Worm (Caenorhabditis elegans) whole organism, young adult: ENCODE measurements around the gene K09F6.6.

ENCODE experiments used
- B0019.2 ChIP-seq: fragments of 200-800 bp; sonication (Bioruptor generic); conservative IDR thresholded peaks from 2 replicates; pipeline ENCODE4 v1.3.6; 2022; ENCODE audit warnings: missing genetic modification reagents, missing genetic modification characterization, missing compliant biosample characterization
- B0035.1 ChIP-seq: sonication (generic microtip); optimal IDR thresholded peaks from 2 replicates; lab custom pipeline; 2016; ENCODE audit warnings: missing genetic modification characterization, mild to moderate bottlenecking, missing compliant biosample characterization, missing genotype, missing genetic modification reagents
- F10E7.11 ChIP-seq: sonication (generic microtip); optimal IDR thresholded peaks from 2 replicates; lab custom pipeline; 2017; ENCODE audit warnings: mild to moderate bottlenecking, missing genetic modification characterization, moderate library complexity, missing compliant biosample characterization
- F57A8.1 ChIP-seq: fragments of 200-800 bp; sonication (Bioruptor generic); optimal IDR thresholded peaks from 2 replicates; lab custom pipeline; 2018; ENCODE audit warnings: mild to moderate bottlenecking, missing genetic modification characterization, moderate library complexity, missing compliant biosample characterization
- K12H6.12 ChIP-seq: fragments of 200-800 bp; sonication (Bioruptor generic); optimal IDR thresholded peaks from 2 replicates; lab custom pipeline; 2018; ENCODE audit warnings: mild to moderate bottlenecking, missing genetic modification characterization, missing compliant biosample characterization
- T07F8.4 ChIP-seq: sonication (generic microtip); optimal IDR thresholded peaks from 2 replicates; lab custom pipeline; 2016; ENCODE audit warnings: mild to moderate bottlenecking, missing genetic modification characterization, moderate library complexity, missing compliant biosample characterization
- Y56A3A.18 ChIP-seq: fragments of 200-800 bp; sonication (Bioruptor generic); IDR thresholded peaks from 2 replicates; pipeline ENCODE4 v1.3.6; 2022; ENCODE audit warnings: missing genetic modification reagents, missing genetic modification characterization, missing compliant biosample characterization
- akir-1 ChIP-seq: fragments of 200-800 bp; sonication (Bioruptor generic); optimal IDR thresholded peaks from 2 replicates; lab custom pipeline; 2018; ENCODE audit warnings: mild to moderate bottlenecking, missing genetic modification characterization, moderate library complexity, missing compliant biosample characterization
- ama-1 ChIP-seq, 3 experiments: fragments of 150-350 bp in 1 of 3; sonication (generic microtip) in 2 of 3; optimal IDR thresholded peaks; 2 replicates each; lab custom pipeline; 2014 to 2018; ENCODE audit warnings: missing biosample characterization in 2 of 3, missing genetic modification characterization in 2 of 3, missing genetic modification reagents in 2 of 3
- attf-5 ChIP-seq: fragments of 200-800 bp; sonication (Bioruptor generic); optimal IDR thresholded peaks from 2 replicates; lab custom pipeline; 2018; ENCODE audit warnings: mild to moderate bottlenecking, missing genetic modification characterization, missing compliant biosample characterization
- cebp-1 ChIP-seq, 2 experiments: fragments of 200-800 bp in 1 of 2; sonication (Bioruptor generic) in 1 of 2; sonication (generic microtip) in 1 of 2; IDR thresholded peaks in 1 of 2; optimal IDR thresholded peaks in 1 of 2; 2 replicates each; pipeline versions ENCODE4 v1.3.6 to Lab custom; 2017 to 2022; ENCODE audit warnings: missing compliant biosample characterization in 2 of 2, missing genetic modification characterization in 2 of 2, mild to moderate bottlenecking in 1 of 2, missing genetic modification reagents in 1 of 2, moderate library complexity in 1 of 2
- egl-44 ChIP-seq: fragments of 200-800 bp; sonication (Bioruptor generic); IDR thresholded peaks from 2 replicates; pipeline ENCODE4 v1.3.6; 2022; ENCODE audit warnings: missing genetic modification reagents, missing genetic modification characterization, missing compliant biosample characterization
- egrh-3 ChIP-seq: fragments of 200-800 bp; sonication (Bioruptor generic); IDR thresholded peaks from 2 replicates; pipeline ENCODE4 v1.3.6; 2022; ENCODE audit warnings: missing genetic modification reagents, missing genetic modification characterization, missing compliant biosample characterization
- fkh-3 ChIP-seq: sonication (generic microtip); optimal IDR thresholded peaks from 2 replicates; lab custom pipeline; 2016; ENCODE audit warnings: mild to moderate bottlenecking, missing genetic modification characterization, missing compliant biosample characterization
- him-1 ChIP-seq: sonication (generic microtip); optimal IDR thresholded peaks from 2 replicates; lab custom pipeline; 2016; ENCODE audit warnings: missing genotype, missing genetic modification reagents, missing genetic modification characterization, missing compliant biosample characterization
- hrde-1 ChIP-seq: sonication (generic microtip); optimal IDR thresholded peaks from 2 replicates; lab custom pipeline; 2016; ENCODE audit warnings: missing genetic modification characterization, mild to moderate bottlenecking, missing compliant biosample characterization, moderate library complexity, missing genotype, missing genetic modification reagents, borderline replicate concordance
- mcd-1 ChIP-seq: fragments of 200-800 bp; sonication (Bioruptor generic); IDR thresholded peaks from 2 replicates; pipeline ENCODE4 v1.3.6; 2022; ENCODE audit warnings: missing genetic modification reagents, missing genetic modification characterization, missing compliant biosample characterization
- mes-4 ChIP-seq: sonication (generic microtip); optimal IDR thresholded peaks from 2 replicates; lab custom pipeline; 2016; ENCODE audit warnings: missing genotype, missing genetic modification characterization, missing compliant biosample characterization
- nfya-2 ChIP-seq: fragments of 200-800 bp; sonication (Bioruptor generic); IDR thresholded peaks from 2 replicates; pipeline ENCODE4 v1.3.6; 2022; ENCODE audit warnings: missing genetic modification reagents, missing genetic modification characterization, missing compliant biosample characterization
- nhr-179 ChIP-seq: sonication (generic microtip); optimal IDR thresholded peaks from 2 replicates; lab custom pipeline; 2016; ENCODE audit warnings: mild to moderate bottlenecking, missing genetic modification characterization, missing compliant biosample characterization
- nhr-27 ChIP-seq: fragments of 200-800 bp; sonication (Bioruptor generic); optimal IDR thresholded peaks from 2 replicates; lab custom pipeline; 2018; ENCODE audit warnings: mild to moderate bottlenecking, missing genetic modification characterization, moderate library complexity, missing compliant biosample characterization
- nhr-80 ChIP-seq: sonication (generic microtip); optimal IDR thresholded peaks from 2 replicates; lab custom pipeline; 2016; ENCODE audit warnings: missing genetic modification characterization, missing compliant biosample characterization
- pbrm-1 ChIP-seq: fragments of 200-800 bp; sonication (Bioruptor generic); IDR thresholded peaks from 2 replicates; pipeline ENCODE4 v1.3.6; 2022; ENCODE audit warnings: missing genetic modification reagents, missing genetic modification characterization, missing compliant biosample characterization
- sdz-38 ChIP-seq: sonication (generic microtip); optimal IDR thresholded peaks from 2 replicates; lab custom pipeline; 2016; ENCODE audit warnings: missing genotype, missing genetic modification characterization, missing compliant biosample characterization
- snpc-1.1 ChIP-seq: sonication (generic microtip); optimal IDR thresholded peaks from 2 replicates; lab custom pipeline; 2017; ENCODE audit warnings: missing genetic modification characterization, mild to moderate bottlenecking, missing compliant biosample characterization, antibody characterized with exemption, moderate library complexity, missing genotype, missing genetic modification reagents; ENCODE audit not compliant: insufficient read depth

Gene K09F6.6

ce11 chrII:2302330-2302729, 23.2 kb upstream of the K09F6.6 start, which contains the start of gene B0281.6 (continued):
- no peak for TF ChIP-seq Y56A3A.18 (GFP tag; lab: Robert Waterston, UW)

DNA sequence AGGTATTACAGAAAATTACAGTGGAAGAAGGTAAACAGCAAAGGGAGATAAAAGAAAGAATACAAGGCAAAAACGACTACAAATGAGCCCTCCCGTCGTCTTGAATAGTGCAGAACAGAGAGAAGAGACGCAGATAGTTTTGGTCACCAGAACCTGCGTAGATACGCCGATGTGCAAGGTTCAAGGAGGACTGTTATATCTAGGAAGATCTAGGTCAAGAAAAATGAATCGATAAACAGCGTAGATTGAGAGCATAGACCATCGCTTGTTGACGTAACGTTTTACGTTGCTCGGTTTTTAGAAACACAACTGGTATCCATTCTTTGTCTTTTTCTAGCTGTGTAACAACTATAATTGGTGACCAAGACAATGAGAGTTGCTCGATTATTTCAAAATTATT, 21.8 kb upstream of the K09F6.6 start, which contains the start of gene B0281.5:
TSS of gene B0281.5 (minus strand) at position 101 of the 400 bp plus-strand sequence.
- TF ChIP-seq egrh-3 (GFP tag; lab: Robert Waterston, UW) (no peak), fkh-3 (tag; lab: Kevin White, UChicago) (no peak), pbrm-1 (no peak), him-1 (tag; lab: Kevin White, UChicago) (no peak)

DNA sequence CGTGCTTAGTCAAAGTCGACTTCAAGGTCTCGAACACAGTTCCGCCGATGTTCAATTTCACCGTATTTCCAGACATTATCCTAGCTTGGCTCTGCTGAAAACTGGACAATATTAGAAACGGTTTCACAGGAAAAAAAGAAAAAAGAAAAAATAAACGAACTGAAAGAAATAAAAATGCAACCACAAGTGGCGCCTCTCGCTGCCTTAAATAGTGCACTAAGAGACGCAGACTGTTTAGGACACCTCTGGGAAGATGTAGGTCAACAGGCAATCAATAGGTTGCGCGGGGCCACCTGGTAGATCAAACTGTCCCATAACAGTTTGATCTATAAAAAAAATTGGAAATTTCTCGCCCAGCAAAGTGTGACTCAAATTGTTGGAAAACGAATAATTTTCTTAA, 19.6 kb upstream of the K09F6.6 start, which contains the start of gene B0281.4:
TSS of gene B0281.4 (minus strand) at position 101 of the 400 bp plus-strand sequence.
- TF ChIP-seq ama-1 (optimal IDR thresholded peaks at IDR 0.05; lab: Kevin White, UChicago), result no peak
- no peak for TF ChIP-seq ama-1 (GFP tag; optimal IDR thresholded peaks at IDR 0.05; lab: Kevin White, UChicago)
- TF ChIP-seq nhr-27 (tag; lab: Kevin White, UChicago), result no peak
- TF ChIP-seq hrde-1 (tag; lab: Kevin White, UChicago), result no peak
- TF ChIP-seq F10E7.11, result no peak
- no peak for TF ChIP-seq snpc-1.1 (tag; lab: Kevin White, UChicago)
- no peak for TF ChIP-seq akir-1 (GFP tag; lab: Kevin White, UChicago)
- no peak for TF ChIP-seq sdz-38 (tag; lab: Kevin White, UChicago)
- TF ChIP-seq nfya-2, result no peak

DNA sequence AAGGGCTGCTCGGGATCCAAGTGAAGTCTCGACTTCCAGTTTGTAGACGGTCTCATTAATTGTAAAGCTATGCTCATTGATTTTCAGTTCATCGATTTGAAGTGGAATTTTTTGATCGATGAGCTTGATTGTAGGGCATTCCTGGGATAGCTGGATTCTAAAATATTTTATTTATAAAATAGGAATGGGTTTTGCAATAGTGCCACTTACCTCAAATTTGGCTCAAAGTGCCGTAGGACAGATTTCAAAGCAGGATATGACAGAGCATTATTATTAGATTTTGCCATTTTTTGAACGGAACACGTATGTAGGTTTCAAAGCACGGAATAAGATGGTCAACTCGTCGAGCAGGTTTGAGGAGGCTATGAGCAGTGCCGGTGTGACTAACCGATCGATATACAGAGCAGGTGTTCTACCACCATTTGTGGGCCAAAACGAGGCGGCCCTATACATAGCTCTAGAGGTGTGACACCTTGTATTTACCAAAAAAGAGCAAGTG, 16.8 kb upstream of the K09F6.6 start, which contains the start of gene fbxc-25:
TSS of gene fbxc-25 (minus strand) at position 449 of the 499 bp plus-strand sequence.
- TF ChIP-seq B0019.2 (GFP tag; lab: Robert Waterston, UW), result no peak
- TF ChIP-seq nhr-179 (tag; lab: Kevin White, UChicago), result no peak
- no peak for TF ChIP-seq mes-4

DNA sequence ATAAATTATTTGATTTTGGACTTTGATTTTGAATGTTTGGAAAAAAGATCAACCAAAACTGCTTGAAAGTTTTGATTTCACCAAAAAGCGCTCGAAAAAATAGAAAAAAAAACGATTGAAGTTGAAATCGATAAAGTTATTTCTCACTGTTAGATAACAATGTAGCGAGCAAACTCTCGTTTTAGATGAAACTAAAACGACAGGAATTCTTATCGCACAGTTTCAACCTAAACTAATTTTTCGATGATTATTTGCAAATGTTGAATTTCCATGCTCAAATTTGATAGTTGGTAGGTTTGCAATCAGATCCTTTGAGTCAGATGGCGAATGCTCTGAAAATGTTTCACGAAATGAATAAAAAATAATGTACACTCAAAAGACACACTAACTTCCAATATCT, 13.4 kb upstream of the K09F6.6 start:
- TF ChIP-seq F57A8.1 (GFP tag; lab: Kevin White, UChicago), result no peak
- no peak for TF ChIP-seq B0035.1
- no peak for TF ChIP-seq egl-44 (GFP tag; lab: Robert Waterston, UW)
- peak; percentile 48 for TF ChIP-seq nhr-80

DNA sequence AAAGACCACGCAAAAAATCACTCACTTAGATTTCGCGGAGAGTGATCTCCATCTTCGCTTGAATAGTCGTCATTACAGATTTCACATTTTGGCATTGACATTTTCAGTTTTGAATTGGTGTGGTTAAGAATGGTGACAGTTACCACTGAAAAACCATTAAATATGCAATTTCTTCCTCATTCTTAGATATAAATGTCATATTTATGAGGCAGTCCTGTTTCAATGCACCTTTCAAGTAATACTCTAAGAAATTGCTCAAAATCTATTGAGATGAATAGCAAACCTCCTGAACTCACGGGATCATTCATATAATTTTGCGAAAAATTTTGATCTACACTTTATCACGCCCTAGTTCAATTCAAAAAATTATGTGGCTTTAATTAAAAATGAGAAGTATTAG, 12.9 kb upstream of the K09F6.6 start, which contains the start of gene K09F6.7:
TSS of gene K09F6.7 (minus strand) at position 101 of the 400 bp plus-strand sequence.
- TF ChIP-seq snpc-1.1 (tag; lab: Kevin White, UChicago) (no peak), attf-5 (GFP tag; lab: Kevin White, UChicago) (no peak), mcd-1 (no peak)
- TF ChIP-seq, all 124 proteins: peak for 0

ce11 chrII:2289441-2289840, 10.3 kb upstream of the K09F6.6 start:
- no peak for TF ChIP-seq T07F8.4 (tag; lab: Kevin White, UChicago)
- TF ChIP-seq K12H6.12 (tag; lab: Kevin White, UChicago), result peak; percentile 18
- TF ChIP-seq cebp-1 (GFP tag; IDR thresholded peaks at IDR 0.05; lab: Robert Waterston, UW), result peak; percentile 94
- TF ChIP-seq cebp-1 (tag; optimal IDR thresholded peaks at IDR 0.05; lab: Kevin White, UChicago), result peak; percentile 99
